Worm (Caenorhabditis elegans): ENCODE results near the gene ctsa-4.2.

Gene ctsa-4.2

DNA sequence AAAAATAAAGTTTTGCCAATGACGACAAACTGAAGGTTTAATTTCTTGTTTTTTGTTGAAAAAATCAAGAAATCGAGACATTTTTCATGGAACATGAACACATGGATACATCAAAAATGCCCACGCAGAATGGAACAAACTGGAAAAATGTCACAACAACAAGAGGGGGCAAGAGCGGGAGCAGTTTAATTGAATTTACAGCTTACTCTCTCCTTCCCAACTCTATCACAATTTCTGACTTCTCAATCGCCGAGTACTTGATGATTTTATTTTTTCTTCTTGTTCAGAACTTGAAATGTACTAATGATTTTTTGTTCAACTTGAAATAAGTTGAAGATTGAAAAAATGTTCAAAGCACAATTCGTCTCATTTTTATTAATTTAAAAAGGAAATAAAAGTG, 33.0 kb downstream of the ctsa-4.2 start (continued):
- no peak for TF ChIP-seq madf-8 (GFP tag; conservative IDR thresholded peaks at IDR 0.05)
- TF ChIP-seq Y53G8AR.9 (GFP tag; conservative IDR thresholded peaks at IDR 0.05), result no peak

DNA sequence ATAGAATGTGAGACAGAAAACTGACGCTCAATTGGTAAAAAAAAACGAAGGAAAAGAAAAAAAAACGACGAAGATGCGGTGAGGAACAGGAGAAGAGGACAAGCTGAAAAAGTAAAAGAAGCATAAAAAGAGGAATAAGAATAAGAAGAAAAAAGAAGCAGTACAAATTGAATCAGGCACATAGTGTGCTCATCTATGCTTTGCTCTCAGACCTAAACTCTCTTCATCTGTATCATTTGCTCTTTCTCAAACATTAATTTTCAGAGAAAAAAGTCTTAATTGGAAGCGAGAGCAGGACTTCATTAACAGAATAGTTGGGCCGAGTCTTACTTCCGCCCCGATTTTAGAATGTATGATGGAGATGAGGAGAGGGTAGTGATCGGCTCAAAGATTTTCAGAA, 34.6 kb downstream of the ctsa-4.2 start:
- TF ChIP-seq lin-35 (GFP tag; optimal IDR thresholded peaks at IDR 0.05), result peak in 1 of 3 experiments; percentile 17
- TF ChIP-seq cebp-2 (GFP tag; IDR thresholded peaks at IDR 0.05), result no peak

- TF ChIP-seq Y53F4B.3 (GFP tag; IDR thresholded peaks at IDR 0.05), result no peak
- TF ChIP-seq attf-5 (GFP tag; optimal IDR thresholded peaks at IDR 0.05), result no peak
- TF ChIP-seq lin-35 (GFP tag; optimal IDR thresholded peaks at IDR 0.05), result no peak
- no peak for TF ChIP-seq egrh-3 (GFP tag; IDR thresholded peaks at IDR 0.05)
- no peak for TF ChIP-seq T26A5.8 (tag; optimal IDR thresholded peaks at IDR 0.05)
- TF ChIP-seq unc-130 (GFP tag; optimal IDR thresholded peaks at IDR 0.05), result no peak
- no peak for TF ChIP-seq F39B2.1 (GFP tag; IDR thresholded peaks at IDR 0.05)
- TF ChIP-seq hmg-20 (GFP tag; IDR thresholded peaks at IDR 0.05), result no peak
- no peak for TF ChIP-seq snpc-3.4 (tag; optimal IDR thresholded peaks at IDR 0.05)
- TF ChIP-seq lsl-1 (GFP tag; optimal IDR thresholded peaks at IDR 0.05), result no peak
- TF ChIP-seq madf-6 (GFP tag; IDR thresholded peaks at IDR 0.05), result no peak
- no peak for TF ChIP-seq nhr-120 (GFP tag; IDR thresholded peaks at IDR 0.05)
- TF ChIP-seq mel-28 (tag; optimal IDR thresholded peaks at IDR 0.05; ENCODE audit: borderline replicate concordance), result no peak
- TF ChIP-seq pbrm-1 (GFP tag; IDR thresholded peaks at IDR 0.05), result no peak
- TF ChIP-seq K12H6.12 (tag; optimal IDR thresholded peaks at IDR 0.05), result no peak
- no peak for TF ChIP-seq mcd-1 (GFP tag; IDR thresholded peaks at IDR 0.05)
Measured at ce11 chrIII:6647568-6647967, 35.2 kb downstream of the ctsa-4.2 start.

- TF ChIP-seq pbrm-1 (GFP tag; IDR thresholded peaks at IDR 0.05), result no peak
- TF ChIP-seq fkh-3 (tag; optimal IDR thresholded peaks at IDR 0.05), result no peak
- TF ChIP-seq Y79H2A.3 (GFP tag; conservative IDR thresholded peaks at IDR 0.05), result no peak
- no peak for TF ChIP-seq zfh-2 (GFP tag; conservative IDR thresholded peaks at IDR 0.05)
- TF ChIP-seq lin-40 (tag; optimal IDR thresholded peaks at IDR 0.05), result no peak
- TF ChIP-seq unc-62 (GFP tag; optimal IDR thresholded peaks at IDR 0.05), result no peak
- no peak for TF ChIP-seq F33H1.4 (GFP tag; IDR thresholded peaks at IDR 0.05)
- no peak for TF ChIP-seq egl-18 (GFP tag; IDR thresholded peaks at IDR 0.05)
Measured at ce11 chrIII:6651983-6652382, 39.7 kb downstream of the ctsa-4.2 start, which contains the start of gene pdfr-1. TSS of gene pdfr-1 (minus strand) at chrIII:6652083.

DNA sequence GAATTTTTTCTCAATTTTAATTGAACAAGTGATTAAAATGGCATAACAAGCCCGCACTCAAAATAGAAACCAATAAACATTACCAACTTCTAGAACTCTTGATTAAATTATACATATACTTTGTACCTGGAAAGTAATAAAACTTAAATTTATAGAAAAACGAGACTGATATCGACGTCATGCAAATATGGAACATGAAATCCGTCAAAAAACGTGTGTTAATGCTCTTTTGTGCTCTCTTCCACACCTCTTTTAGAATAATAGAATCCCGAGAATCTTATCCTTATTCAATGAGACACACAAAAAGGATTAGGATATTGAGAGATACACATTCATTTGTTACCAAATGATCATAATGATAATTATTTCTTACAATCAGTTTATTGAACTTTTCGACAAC, 41.6 kb downstream of the ctsa-4.2 start:
- TF ChIP-seq Y53F4B.3 (GFP tag; IDR thresholded peaks at IDR 0.05) (no peak), ztf-25 (GFP tag; IDR thresholded peaks at IDR 0.05) (no peak), athp-1 (tag; optimal IDR thresholded peaks at IDR 0.05) (no peak), bed-2 (GFP tag; IDR thresholded peaks at IDR 0.05) (no peak)

- TF ChIP-seq egl-44 (GFP tag; IDR thresholded peaks at IDR 0.05), result no peak
- no peak for TF ChIP-seq sea-2 (GFP tag; IDR thresholded peaks at IDR 0.05)
- no peak for TF ChIP-seq sdz-38 (tag; optimal IDR thresholded peaks at IDR 0.05)
- TF ChIP-seq ztf-6 (GFP tag; IDR thresholded peaks at IDR 0.05), result no peak
- TF ChIP-seq ztf-28 (GFP tag; IDR thresholded peaks at IDR 0.05), result no peak
- TF ChIP-seq nhr-120 (GFP tag; IDR thresholded peaks at IDR 0.05), result no peak
- TF ChIP-seq K12H6.12 (tag; optimal IDR thresholded peaks at IDR 0.05), result peak; percentile 35
- no peak for TF ChIP-seq zfh-2 (GFP tag; conservative IDR thresholded peaks at IDR 0.05)
- TF ChIP-seq ceh-27 (GFP tag; optimal IDR thresholded peaks at IDR 0.05), result no peak
Measured at ce11 chrIII:6655830-6656229, 43.5 kb downstream of the ctsa-4.2 start.
